Worm (Caenorhabditis elegans) whole organism, L4/young adult: ENCODE measurements around the gene ZC155.4.

Source experiments
- W03F9.2 ChIP-seq: fragments of 150-350 bp; optimal IDR thresholded peaks from 2 replicates; lab custom pipeline; 2014; ENCODE audit warnings: missing biosample characterization, missing genetic modification characterization
- dao-5 ChIP-seq: sonication (generic microtip); optimal IDR thresholded peaks from 2 replicates; lab custom pipeline; 2016; ENCODE audit warnings: missing genotype, missing genetic modification characterization, moderate library complexity, missing compliant biosample characterization
- him-1 ChIP-seq: sonication (generic microtip); optimal IDR thresholded peaks from 2 replicates; lab custom pipeline; 2016; ENCODE audit warnings: missing genotype, missing genetic modification reagents, missing genetic modification characterization, missing compliant biosample characterization

Gene ZC155.4

DNA sequence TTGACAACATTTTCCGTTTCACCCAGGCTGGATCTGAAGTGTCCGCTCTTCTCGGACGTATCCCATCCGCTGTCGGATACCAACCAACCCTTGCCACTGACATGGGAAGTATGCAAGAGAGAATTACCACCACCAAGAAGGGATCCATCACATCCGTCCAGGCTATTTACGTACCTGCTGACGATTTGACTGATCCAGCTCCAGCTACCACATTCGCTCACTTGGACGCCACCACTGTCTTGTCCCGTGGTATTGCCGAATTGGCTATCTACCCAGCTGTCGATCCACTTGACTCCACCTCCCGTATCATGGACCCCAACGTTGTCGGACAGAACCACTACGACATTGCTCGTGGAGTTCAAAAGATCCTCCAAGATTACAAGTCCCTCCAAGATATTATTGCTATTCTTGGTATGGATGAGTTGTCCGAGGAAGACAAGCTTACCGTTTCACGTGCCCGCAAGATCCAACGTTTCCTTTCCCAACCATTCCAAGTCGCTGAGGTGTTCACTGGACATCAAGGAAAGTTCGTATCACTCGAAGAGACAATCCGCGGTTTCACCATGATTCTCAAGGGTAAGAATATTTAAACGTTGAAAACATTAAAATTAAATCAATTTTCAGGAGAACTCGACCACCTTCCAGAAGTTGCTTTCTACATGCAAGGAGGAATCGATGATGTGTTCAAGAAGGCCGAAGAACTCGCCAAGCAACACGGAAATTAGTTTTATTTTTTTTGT is 14.4 kb upstream of the ZC155.4 start:
- no peak for TF ChIP-seq him-1 (tag; lab: Kevin White, UChicago)
- no peak for TF ChIP-seq W03F9.2 (tag; lab: Kevin White, UChicago)
- no peak for TF ChIP-seq dao-5 (tag; lab: Kevin White, UChicago)

DNA sequence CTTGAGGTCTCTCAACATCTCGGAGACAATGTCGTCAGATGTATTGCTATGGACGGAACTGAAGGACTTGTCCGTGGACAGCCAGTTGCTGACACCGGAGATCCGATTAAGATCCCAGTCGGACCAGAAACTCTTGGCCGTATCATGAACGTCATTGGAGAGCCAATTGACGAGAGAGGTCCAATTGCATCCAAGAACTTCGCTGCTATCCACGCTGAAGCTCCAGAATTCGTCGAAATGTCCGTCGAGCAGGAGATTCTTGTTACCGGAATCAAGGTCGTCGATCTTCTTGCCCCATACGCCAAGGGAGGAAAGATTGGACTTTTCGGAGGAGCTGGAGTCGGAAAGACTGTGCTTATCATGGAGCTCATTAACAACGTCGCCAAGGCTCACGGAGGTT is 13.6 kb upstream of the ZC155.4 start:
- TF ChIP-seq W03F9.2 (tag; lab: Kevin White, UChicago) (no peak), dao-5 (tag; lab: Kevin White, UChicago) (no peak), him-1 (tag; lab: Kevin White, UChicago) (no peak)

DNA sequence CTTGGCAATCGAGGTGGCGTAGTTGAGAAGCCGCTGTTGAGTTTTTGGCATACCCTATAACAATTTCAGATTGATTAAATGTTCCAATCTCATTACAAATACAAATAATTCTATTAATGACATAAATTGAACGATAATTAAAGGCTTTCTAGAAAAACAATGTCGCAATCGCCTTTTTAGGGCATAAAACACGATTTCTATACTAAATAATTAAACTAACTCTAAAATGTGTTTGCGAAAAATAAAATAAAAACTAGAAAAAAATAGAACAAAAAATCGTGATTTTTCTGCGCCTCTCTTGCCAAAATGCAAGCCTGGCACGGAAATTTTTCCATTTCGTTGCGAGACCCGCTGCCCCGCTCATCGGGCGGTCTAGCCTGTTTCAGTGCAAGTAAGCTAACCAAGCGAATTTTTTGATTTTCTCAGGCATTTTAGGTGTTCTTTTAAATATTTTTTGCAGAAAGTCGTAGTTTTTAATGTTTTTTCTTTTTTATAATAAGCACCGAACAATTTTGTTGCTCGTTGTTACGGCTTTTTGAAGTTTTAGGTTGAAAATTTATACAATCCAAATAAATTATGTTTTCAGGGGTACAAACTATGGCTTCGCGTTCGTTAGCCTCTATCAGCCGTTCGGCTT is 12.7 kb upstream of the ZC155.4 start, which contains the start of the genes C34E10.12, C34E10.10 and atp-2:
TSS of gene C34E10.12 (minus strand) at position 51 of the 637 bp plus-strand sequence.
TSS of gene C34E10.10 (minus strand) at position 54 of the 637 bp plus-strand sequence.
TSS of gene atp-2 (plus strand) at position 587 of the 637 bp plus-strand sequence.
- no peak for TF ChIP-seq dao-5 (tag; lab: Kevin White, UChicago)
- peak; percentile 89 for TF ChIP-seq W03F9.2 (tag; lab: Kevin White, UChicago)
- peak; percentile 7 for TF ChIP-seq him-1 (tag; lab: Kevin White, UChicago)

DNA sequence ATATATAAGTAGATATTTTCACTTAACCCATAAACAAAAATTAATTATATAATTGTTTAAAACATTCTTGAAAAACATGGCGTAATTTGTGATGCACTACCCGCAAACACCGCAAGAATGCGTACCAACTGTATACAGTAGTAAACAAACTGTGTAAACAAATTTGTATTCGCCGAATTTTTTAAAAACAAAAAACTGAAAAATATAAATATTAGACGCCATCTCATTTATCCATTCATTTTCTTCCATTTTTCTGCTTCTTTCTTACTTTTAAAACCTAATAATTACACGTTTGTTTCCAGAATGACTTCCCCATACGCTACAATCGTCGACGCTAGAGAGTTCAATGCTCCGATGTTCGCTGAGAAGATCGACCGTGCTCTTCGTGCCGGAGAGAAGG is 10.0 kb upstream of the ZC155.4 start, which contains the start of gene nex-1:
TSS of gene nex-1 (plus strand) at position 301 of the 400 bp plus-strand sequence.
- TF ChIP-seq him-1 (tag; lab: Kevin White, UChicago) (no peak), W03F9.2 (tag; lab: Kevin White, UChicago) (peak; percentile 17)

DNA sequence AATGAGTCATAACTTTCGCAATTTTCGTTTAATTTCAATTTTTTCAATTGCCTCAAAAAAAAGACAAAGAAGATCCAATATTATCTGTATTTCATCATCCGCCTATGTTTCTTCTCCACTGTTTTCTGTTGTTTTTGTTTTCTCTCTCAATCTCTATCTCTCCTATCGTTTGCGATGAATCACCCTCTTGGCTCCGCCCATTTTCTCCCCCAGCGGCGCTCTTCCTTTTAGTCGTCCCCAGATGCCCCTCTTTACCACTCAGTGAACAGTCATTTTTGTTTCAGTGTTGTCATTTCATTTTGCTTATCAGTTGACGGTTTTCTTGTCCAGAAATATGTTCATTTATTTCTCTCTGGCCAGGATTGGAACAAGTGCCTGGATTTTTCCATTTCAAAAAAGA is 9.6 kb upstream of the ZC155.4 start:
- TF ChIP-seq dao-5 (tag; lab: Kevin White, UChicago) (no peak), him-1 (tag; lab: Kevin White, UChicago) (no peak), W03F9.2 (tag; lab: Kevin White, UChicago) (no peak)

DNA sequence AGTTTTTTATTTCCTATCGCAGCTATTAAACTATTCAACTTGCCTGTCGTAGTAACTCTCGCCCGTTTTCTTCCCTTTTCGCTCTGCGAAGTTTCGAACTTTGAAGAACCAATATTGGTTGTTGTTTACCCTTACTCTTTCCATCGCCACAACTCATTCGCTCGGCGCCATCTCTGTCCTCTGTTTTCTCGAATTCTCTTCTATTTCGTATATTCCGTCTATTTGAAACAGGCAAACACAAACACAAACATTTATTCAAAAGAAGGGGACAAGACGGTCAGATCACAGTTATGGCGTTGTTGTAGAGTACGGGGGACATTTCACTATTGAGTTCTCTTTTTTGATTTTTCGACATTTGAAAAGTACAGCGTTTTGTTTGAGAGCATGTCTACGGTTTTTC is 7.5 kb upstream of the ZC155.4 start:
- TF ChIP-seq W03F9.2 (tag; lab: Kevin White, UChicago) (no peak), him-1 (tag; lab: Kevin White, UChicago) (no peak), dao-5 (tag; lab: Kevin White, UChicago) (no peak)

DNA sequence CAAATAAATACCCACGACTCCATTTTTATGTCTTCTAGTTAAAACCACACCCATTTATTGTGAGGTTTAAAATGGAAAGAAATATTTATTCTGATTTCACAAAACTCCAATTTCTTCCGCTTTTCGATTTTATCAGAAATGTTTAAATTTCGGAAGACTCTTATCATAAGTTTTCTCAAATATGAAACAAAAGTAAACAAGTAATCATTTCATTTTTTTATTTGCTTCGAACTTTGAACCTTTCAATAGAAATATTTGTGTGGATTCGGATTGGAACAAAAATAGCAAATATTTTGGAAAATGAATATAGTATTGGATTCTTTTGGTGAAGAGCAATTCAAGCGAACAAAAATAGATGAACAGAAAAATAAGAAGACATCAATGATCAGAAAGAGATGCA is 6.5 kb upstream of the ZC155.4 start:
- TF ChIP-seq dao-5 (tag; lab: Kevin White, UChicago) (no peak), W03F9.2 (tag; lab: Kevin White, UChicago) (no peak), him-1 (tag; lab: Kevin White, UChicago) (no peak)

DNA sequence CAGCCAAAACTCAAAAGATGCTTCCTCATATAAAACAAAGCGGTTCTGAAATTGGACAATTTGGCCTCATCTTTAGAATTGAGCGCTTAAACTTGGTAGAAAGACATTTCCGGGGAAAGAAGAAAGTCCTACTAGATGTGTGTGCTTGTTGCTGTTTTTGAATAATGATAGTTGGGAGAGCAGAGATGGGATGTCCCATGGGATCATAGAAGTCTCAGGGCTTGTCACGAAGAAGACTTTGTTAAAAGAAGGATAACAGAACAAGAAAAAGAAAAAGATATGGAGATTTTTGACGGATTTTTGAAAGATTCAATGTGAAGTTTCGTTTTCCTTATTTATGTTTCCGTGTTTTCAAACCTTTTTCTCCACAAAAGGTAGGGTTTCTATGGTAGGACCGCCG is 3.4 kb upstream of the ZC155.4 start, which contains the start of gene ZC155.2:
TSS of gene ZC155.2 (plus strand) at position 301 of the 400 bp plus-strand sequence.
- TF ChIP-seq W03F9.2 (tag; lab: Kevin White, UChicago) (no peak), him-1 (tag; lab: Kevin White, UChicago) (no peak), dao-5 (tag; lab: Kevin White, UChicago) (no peak)

DNA sequence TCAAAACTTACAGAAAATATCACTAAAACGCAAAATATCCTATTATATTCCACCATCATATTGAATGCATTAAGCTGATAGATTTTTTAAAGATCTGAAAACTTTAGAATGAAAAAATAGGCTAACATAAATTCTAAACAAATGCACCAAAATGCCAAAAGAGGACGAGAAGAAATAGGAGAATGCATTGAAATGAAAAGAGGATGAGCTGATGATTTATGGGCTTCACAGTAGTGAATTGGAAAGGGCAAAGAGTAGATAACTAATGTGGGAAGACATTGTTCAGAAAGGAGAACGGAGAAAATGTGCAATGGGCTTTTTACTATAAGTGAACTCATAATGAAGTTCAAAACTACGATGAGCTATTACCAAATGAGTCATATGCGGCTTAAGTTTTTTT is 2.2 kb upstream of the ZC155.4 start, which contains the start of gene cutl-19:
TSS of gene cutl-19 (minus strand) at position 101 of the 400 bp plus-strand sequence.
- TF ChIP-seq dao-5 (tag; lab: Kevin White, UChicago) (no peak), W03F9.2 (tag; lab: Kevin White, UChicago) (no peak), him-1 (tag; lab: Kevin White, UChicago) (no peak)

DNA sequence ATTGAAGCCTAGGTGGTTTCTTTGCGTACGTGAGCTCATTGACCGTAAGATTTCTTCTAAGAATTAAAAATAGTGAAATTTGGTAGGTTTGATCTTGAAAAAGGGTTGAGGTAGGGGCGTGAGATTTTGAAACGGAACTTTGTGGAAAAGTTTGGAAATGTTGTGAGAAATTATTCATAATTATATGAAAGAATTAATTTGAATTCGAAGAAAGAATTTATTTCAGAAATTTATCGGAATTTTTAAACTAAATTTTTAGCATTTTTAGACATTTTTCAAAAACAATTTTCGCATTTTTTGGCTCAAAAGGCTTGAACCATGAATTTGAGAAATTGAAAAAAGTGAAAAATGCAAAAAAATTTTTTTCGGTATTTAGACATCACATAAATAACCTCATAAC is 1.1 kb downstream of the ZC155.4 start:
- no peak for TF ChIP-seq him-1 (tag; lab: Kevin White, UChicago)
- TF ChIP-seq W03F9.2 (tag; lab: Kevin White, UChicago): no peak
- no peak for TF ChIP-seq dao-5 (tag; lab: Kevin White, UChicago)

DNA sequence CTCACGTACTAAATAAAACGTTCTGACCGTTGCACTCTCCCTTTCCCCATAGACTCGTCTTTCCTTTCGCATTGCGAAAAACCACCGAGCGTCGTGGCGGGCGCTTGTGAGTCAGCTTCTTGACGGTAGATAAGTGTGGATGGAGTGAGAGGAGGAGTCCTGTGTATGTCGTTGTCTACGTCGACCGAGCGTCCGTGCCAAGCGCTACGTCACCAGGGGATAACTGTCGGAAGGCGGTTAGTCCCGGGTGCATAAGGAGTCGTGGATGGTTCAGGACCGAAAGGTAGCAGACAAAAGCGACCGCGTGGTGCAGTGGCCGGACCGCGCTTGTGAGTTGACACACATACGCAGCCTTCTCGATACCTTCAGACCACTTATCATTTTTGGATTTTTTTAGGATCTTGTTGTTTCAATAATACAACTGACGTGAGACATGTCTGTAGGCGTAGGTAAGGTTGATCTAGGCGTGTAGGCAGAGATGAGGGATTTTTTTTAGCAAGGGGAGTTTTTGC is 4.1 kb downstream of the ZC155.4 start:
- TF ChIP-seq W03F9.2 (tag; lab: Kevin White, UChicago) (peak; percentile 46), dao-5 (tag; lab: Kevin White, UChicago) (peak; percentile 81)

DNA sequence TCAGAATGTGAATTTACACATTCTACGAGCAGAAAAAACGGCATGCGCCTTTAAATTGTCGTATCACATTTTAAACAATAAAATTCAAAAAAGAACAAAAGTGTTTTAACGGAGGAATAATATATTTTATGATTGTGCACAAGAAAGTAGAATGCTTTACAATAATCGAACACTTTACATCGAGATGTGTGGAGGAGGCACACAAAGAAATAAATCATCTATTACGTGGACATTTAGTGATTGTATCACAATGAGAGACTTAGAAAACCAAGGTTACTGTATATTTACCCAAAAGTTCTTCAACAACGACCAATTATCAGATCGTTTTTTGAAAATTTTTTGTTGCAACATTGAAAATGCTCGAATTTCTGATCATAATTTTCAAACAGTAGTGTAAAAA is 5.0 kb downstream of the ZC155.4 start:
- TF ChIP-seq dao-5 (tag; lab: Kevin White, UChicago): no peak
- TF ChIP-seq him-1 (tag; lab: Kevin White, UChicago): no peak
- no peak for TF ChIP-seq W03F9.2 (tag; lab: Kevin White, UChicago)

DNA sequence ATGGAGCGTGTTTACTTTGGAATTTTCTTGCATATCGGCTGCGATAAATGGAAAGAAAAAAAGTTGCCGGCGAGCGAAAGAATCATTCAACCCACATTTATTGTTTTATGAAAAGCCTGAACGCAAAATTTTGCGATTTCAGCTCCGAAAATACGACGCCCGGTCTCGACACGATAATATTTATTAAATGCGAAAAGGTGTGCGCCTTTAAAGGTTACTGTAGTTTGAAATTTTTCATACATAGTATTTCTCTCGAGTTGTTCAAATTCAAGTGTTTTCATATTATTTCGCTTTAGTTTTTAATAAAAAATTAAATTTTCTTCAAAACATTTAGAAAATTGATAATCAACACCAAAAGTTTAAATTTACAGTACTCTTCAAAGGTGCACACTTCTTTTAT is 6.3 kb downstream of the ZC155.4 start, which contains the start of gene syx-16:
TSS of gene syx-16 (minus strand) at position 118 of the 400 bp plus-strand sequence.
- no peak for TF ChIP-seq W03F9.2 (tag; lab: Kevin White, UChicago)
